Worm (Caenorhabditis elegans): ENCODE data around the gene ran-2.

ran-2 gene

DNA sequence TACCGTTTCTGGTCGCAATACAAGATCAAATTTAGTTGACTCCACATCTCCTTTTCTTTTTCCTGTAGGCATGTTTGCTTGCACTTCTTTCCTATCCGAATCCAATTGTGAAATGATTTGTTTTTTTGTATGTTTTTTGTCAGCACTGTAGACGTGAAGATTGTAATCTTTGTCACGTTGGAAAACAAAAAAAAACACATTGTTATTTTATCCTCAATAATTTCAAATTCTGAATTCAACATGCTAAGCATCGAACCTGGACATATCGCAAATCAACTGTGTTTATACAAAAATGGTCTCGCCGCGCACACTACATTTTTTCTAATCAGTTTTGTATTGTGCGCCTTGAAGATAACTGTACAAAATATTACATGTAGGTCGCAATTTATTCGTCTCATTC is 19.8 kb upstream of the ran-2 start, which contains the start of gene ZK688.12:
Gene ZK688.12, minus strand, starts transcription at position 101 of the 400 bp plus-strand sequence.
- TF ChIP-seq zag-1 (tag; optimal IDR thresholded peaks at IDR 0.05), result no peak
- no peak for TF ChIP-seq tbx-2 (tag; optimal IDR thresholded peaks at IDR 0.05)
- no peak for TF ChIP-seq unc-98 (GFP tag; IDR thresholded peaks at IDR 0.05)
- TF ChIP-seq ceh-63 (GFP tag; optimal IDR thresholded peaks at IDR 0.05), result no peak
- TF ChIP-seq fkh-4 (tag; optimal IDR thresholded peaks at IDR 0.05; ENCODE audit: borderline replicate concordance), result no peak
- no peak for TF ChIP-seq pag-3 (tag; optimal IDR thresholded peaks at IDR 0.05; ENCODE audit: borderline replicate concordance, insufficient read depth)
- TF ChIP-seq nhr-71 (tag; optimal IDR thresholded peaks at IDR 0.05), result no peak
- no peak for TF ChIP-seq sptf-1 (tag; optimal IDR thresholded peaks at IDR 0.05)
- no peak for TF ChIP-seq tlp-1 (tag; optimal IDR thresholded peaks at IDR 0.05)
- TF ChIP-seq isw-1 (GFP tag; IDR thresholded peaks at IDR 0.05), result no peak
- TF ChIP-seq C04F5.9 (tag; optimal IDR thresholded peaks at IDR 0.05), result no peak
- TF ChIP-seq fkh-10 (GFP tag; optimal IDR thresholded peaks at IDR 0.05), result no peak
- no peak for TF ChIP-seq lir-3 (tag; optimal IDR thresholded peaks at IDR 0.05; ENCODE audit: poor library complexity)
- TF ChIP-seq alr-1 (tag; optimal IDR thresholded peaks at IDR 0.05; ENCODE audit: borderline replicate concordance), result no peak
- TF ChIP-seq xbp-1 (tag; optimal IDR thresholded peaks at IDR 0.05), result no peak
- no peak for TF ChIP-seq nhr-77 (tag; optimal IDR thresholded peaks at IDR 0.05)
- no peak for TF ChIP-seq nhr-11 (tag; optimal IDR thresholded peaks at IDR 0.05)

DNA sequence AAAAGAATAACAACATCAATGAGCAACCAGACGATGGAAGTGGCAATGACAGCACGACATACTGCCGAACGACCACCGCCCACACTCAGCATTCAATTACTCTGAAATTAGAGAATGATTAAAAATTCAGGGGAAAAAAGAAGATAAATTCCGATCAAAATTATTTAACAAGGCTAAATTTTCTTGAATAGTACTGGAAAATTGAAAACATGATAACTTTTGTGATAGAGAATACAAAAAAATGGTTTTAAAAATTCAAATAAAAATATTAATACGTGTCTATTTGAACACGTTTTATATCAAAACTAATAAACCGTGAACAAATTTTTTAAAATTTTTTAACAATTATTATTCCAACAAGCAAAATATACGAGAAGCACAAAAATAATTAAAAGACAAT is 15.7 kb upstream of the ran-2 start, which contains the start of gene gly-3:
Gene gly-3, minus strand, starts transcription at position 101 of the 400 bp plus-strand sequence.
- TF ChIP-seq nhr-71 (tag; optimal IDR thresholded peaks at IDR 0.05), result no peak
- TF ChIP-seq unc-86 (tag; optimal IDR thresholded peaks at IDR 0.05), result no peak
- TF ChIP-seq hlh-17 (GFP tag; optimal IDR thresholded peaks at IDR 0.05; ENCODE audit: borderline replicate concordance), result no peak
- TF ChIP-seq F16B12.6 (tag; optimal IDR thresholded peaks at IDR 0.05), result no peak
- no peak for TF ChIP-seq tlp-1 (tag; optimal IDR thresholded peaks at IDR 0.05)
- no peak for TF ChIP-seq nhr-90 (tag; optimal IDR thresholded peaks at IDR 0.05; ENCODE audit: poor library complexity)
- no peak for TF ChIP-seq unc-30 (tag; optimal IDR thresholded peaks at IDR 0.05)
- no peak for TF ChIP-seq efl-3 (GFP tag; optimal IDR thresholded peaks at IDR 0.05)
- no peak for TF ChIP-seq fkh-10 (GFP tag; optimal IDR thresholded peaks at IDR 0.05)
- no peak for TF ChIP-seq ets-5 (GFP tag; IDR thresholded peaks at IDR 0.05)
- TF ChIP-seq Y116A8C.19 (tag; optimal IDR thresholded peaks at IDR 0.05; ENCODE audit: borderline replicate concordance), result no peak
- TF ChIP-seq fkh-8 (tag; optimal IDR thresholded peaks at IDR 0.05), result no peak
- no peak for TF ChIP-seq fos-1 (tag; optimal IDR thresholded peaks at IDR 0.05)
- TF ChIP-seq C04F5.9 (tag; optimal IDR thresholded peaks at IDR 0.05), result no peak
- no peak for TF ChIP-seq snu-23 (GFP tag; optimal IDR thresholded peaks at IDR 0.05)
- no peak for TF ChIP-seq lsy-2 (tag; optimal IDR thresholded peaks at IDR 0.05)
- TF ChIP-seq vab-15 (tag; optimal IDR thresholded peaks at IDR 0.05), result no peak
- no peak for TF ChIP-seq zip-4 (GFP tag; optimal IDR thresholded peaks at IDR 0.05)
- no peak for TF ChIP-seq sptf-1 (tag; optimal IDR thresholded peaks at IDR 0.05)

- TF ChIP-seq nhr-84 (tag; optimal IDR thresholded peaks at IDR 0.05), result no peak
- TF ChIP-seq nhr-47 (tag; optimal IDR thresholded peaks at IDR 0.05), result no peak
- no peak for TF ChIP-seq sox-4 (tag; optimal IDR thresholded peaks at IDR 0.05)
- TF ChIP-seq nhr-90 (tag; optimal IDR thresholded peaks at IDR 0.05; ENCODE audit: poor library complexity), result no peak
- TF ChIP-seq rnt-1 (tag; optimal IDR thresholded peaks at IDR 0.05), result no peak
- no peak for TF ChIP-seq lin-35 (GFP tag; optimal IDR thresholded peaks at IDR 0.05)
- TF ChIP-seq nhr-28 (tag; optimal IDR thresholded peaks at IDR 0.05), result no peak
- TF ChIP-seq pag-3 (tag; optimal IDR thresholded peaks at IDR 0.05; ENCODE audit: borderline replicate concordance, insufficient read depth), result no peak
- TF ChIP-seq Y116A8C.19 (tag; optimal IDR thresholded peaks at IDR 0.05; ENCODE audit: borderline replicate concordance), result no peak
- no peak for TF ChIP-seq nhr-19 (GFP tag; conservative IDR thresholded peaks at IDR 0.05)
- TF ChIP-seq elt-2 (tag; optimal IDR thresholded peaks at IDR 0.05), result no peak
- no peak for TF ChIP-seq jun-1 (tag; optimal IDR thresholded peaks at IDR 0.05)
- TF ChIP-seq ztf-4 (tag; optimal IDR thresholded peaks at IDR 0.05), result no peak
- no peak for TF ChIP-seq hlh-4 (tag; optimal IDR thresholded peaks at IDR 0.05)
Observed at ce11 chrIII:7919823-7920222, 13.5 kb upstream of the ran-2 start, which contains the start of gene C29E4.14. C29E4.14 (plus strand) TSS chrIII:7920123.
